Worm (Caenorhabditis elegans) whole organism, L1 larva: Measurements from ENCODE around the gene ubxn-6.

Source experiments
- ama-1 ChIP-seq: fragments of 150-350 bp; optimal IDR thresholded peaks from 2 replicates; lab custom pipeline; 2014
- blmp-1 ChIP-seq: fragments of 150-350 bp; optimal IDR thresholded peaks from 2 replicates; lab custom pipeline; 2014; ENCODE audit warnings: missing biosample characterization, missing genetic modification characterization
- lin-35 ChIP-seq, 2 experiments: fragments of 150-350 bp; optimal IDR thresholded peaks; 2 replicates each; lab custom pipeline; 2014; ENCODE audit warnings: missing biosample characterization in 2 of 2, missing genetic modification characterization in 2 of 2, missing genetic modification reagents in 2 of 2
- nhr-11 ChIP-seq: fragments of 150-350 bp; optimal IDR thresholded peaks from 2 replicates; lab custom pipeline; 2014; ENCODE audit warnings: missing biosample characterization, missing genetic modification characterization
- nhr-12 ChIP-seq: sonication (generic microtip); optimal IDR thresholded peaks from 2 replicates; lab custom pipeline; 2017; ENCODE audit warnings: missing biosample characterization, missing genetic modification characterization
- nhr-19 ChIP-seq: fragments of 200-800 bp; sonication (Bioruptor generic); conservative IDR thresholded peaks from 2 replicates; pipeline ENCODE4 v1.3.6; 2022; ENCODE audit warnings: missing genetic modification characterization, missing compliant biosample characterization
- nhr-77 ChIP-seq: fragments of 150-350 bp; optimal IDR thresholded peaks from 2 replicates; lab custom pipeline; 2014; ENCODE audit warnings: missing biosample characterization, missing genetic modification characterization
- unc-130 ChIP-seq: fragments of 150-350 bp; optimal IDR thresholded peaks from 2 replicates; lab custom pipeline; 2017; ENCODE audit warnings: missing biosample characterization, missing genetic modification characterization, inconsistent platforms
- zag-1 ChIP-seq: fragments of 150-350 bp; optimal IDR thresholded peaks from 2 replicates; lab custom pipeline; 2014; ENCODE audit warnings: missing biosample characterization, missing genetic modification characterization

DNA sequence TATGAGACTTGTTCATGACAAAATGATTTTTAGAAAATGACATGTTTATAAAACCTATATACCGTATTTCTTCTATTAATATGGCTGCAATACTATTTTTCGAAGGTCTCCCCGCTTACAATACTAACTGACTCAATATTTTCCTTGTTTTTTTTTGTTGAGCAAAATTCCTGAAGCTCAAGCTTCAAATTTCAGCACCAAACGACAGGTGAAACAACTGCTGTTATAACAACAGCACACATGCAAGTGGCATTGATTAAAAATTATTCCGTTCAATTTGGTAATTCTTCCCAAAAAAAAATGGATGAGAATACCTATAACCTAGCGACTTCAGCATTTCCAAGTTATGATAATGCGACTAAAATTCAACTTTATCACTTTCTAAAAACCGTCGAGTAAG is 4.9 kb upstream of the ubxn-6 start, which contains the start of gene srw-94:
- TF ChIP-seq unc-130 (tag; lab: Kevin White, UChicago): no peak
- no peak for TF ChIP-seq ama-1 (lab: Kevin White, UChicago)
- TF ChIP-seq blmp-1: no peak
- TF ChIP-seq nhr-19: no peak
- TF ChIP-seq zag-1 (tag; lab: Kevin White, UChicago): no peak
- TF ChIP-seq nhr-12 (tag; lab: Kevin White, UChicago): no peak
- no peak for TF ChIP-seq nhr-77
- TF ChIP-seq nhr-11 (tag; lab: Kevin White, UChicago): no peak
- no peak for TF ChIP-seq lin-35 (GFP tag; optimal IDR thresholded peaks at IDR 0.05; lab: Kevin White, UChicago)
